Fruit fly (Drosophila melanogaster) whole organism, embryonic: Measurements from ENCODE around the gene CG15358.
A peak's percentile ranks its signal among the peaks of the same experiment; 100 is the strongest.

Experiments
- CG10209 ChIP-seq: fragments of 200-800 bp; sonication (Bioruptor generic); optimal IDR thresholded peaks from 3 replicates; lab custom pipeline; 2017; ENCODE audit warnings: missing biosample characterization, mild to moderate bottlenecking, missing genetic modification characterization, missing genetic modification reagents
- CG10543 ChIP-seq: fragments of 200-800 bp; sonication (Bioruptor generic); optimal IDR thresholded peaks from 3 replicates; lab custom pipeline; 2017; ENCODE audit warnings: missing biosample characterization, mild to moderate bottlenecking, missing genetic modification characterization, moderate library complexity
- CG10565 ChIP-seq: fragments of 200-800 bp; sonication (Bioruptor generic); optimal IDR thresholded peaks from 3 replicates; lab custom pipeline; 2016; ENCODE audit warnings: missing biosample characterization, mild to moderate bottlenecking, missing genetic modification characterization
- CG11085 ChIP-seq: fragments of 200-800 bp; sonication (Bioruptor generic); IDR thresholded peaks from 2 replicates; pipeline ENCODE4 v1.3.6; 2022; ENCODE audit warnings: missing biosample characterization, missing genetic modification characterization
- CG11695 ChIP-seq: fragments of 200-800 bp; sonication (Bioruptor generic); IDR thresholded peaks from 3 replicates; pipeline ENCODE4 v1.3.6; 2022; ENCODE audit warnings: missing biosample characterization, missing genetic modification characterization
- CG12219 ChIP-seq: fragments of 200-800 bp; sonication (Bioruptor generic); optimal IDR thresholded peaks from 3 replicates; lab custom pipeline; 2018; ENCODE audit warnings: missing biosample characterization, mild to moderate bottlenecking, missing genetic modification characterization
- CG1233 ChIP-seq: fragments of 200-800 bp; sonication (Bioruptor generic); optimal IDR thresholded peaks from 4 replicates; lab custom pipeline; 2018; ENCODE audit warnings: missing biosample characterization, mild to moderate bottlenecking, missing genetic modification characterization
- CG12744 ChIP-seq: fragments of 200-800 bp; sonication (Bioruptor generic); optimal IDR thresholded peaks from 2 replicates; lab custom pipeline; 2016; ENCODE audit warnings: missing biosample characterization, missing genetic modification characterization
- CG16779 ChIP-seq: fragments of 200-800 bp; sonication (Bioruptor generic); IDR thresholded peaks from 2 replicates; pipeline ENCODE4 v1.3.6; 2022; ENCODE audit warnings: missing biosample characterization, missing genetic modification characterization
- CG16863 ChIP-seq: fragments of 200-800 bp; sonication (Bioruptor generic); optimal IDR thresholded peaks from 3 replicates; lab custom pipeline; 2016; ENCODE audit warnings: missing biosample characterization, missing genetic modification characterization
- CG17829 ChIP-seq: fragments of 200-800 bp; optimal IDR thresholded peaks from 2 replicates; lab custom pipeline; 2019; ENCODE audit warnings: missing biosample characterization, mild to moderate bottlenecking, missing genetic modification characterization, moderate library complexity
- CG2120 ChIP-seq: fragments of 200-800 bp; sonication (Bioruptor generic); optimal IDR thresholded peaks from 3 replicates; lab custom pipeline; 2016; ENCODE audit warnings: missing biosample characterization, missing genetic modification characterization
- CG2678 ChIP-seq: fragments of 200-800 bp; sonication (Bioruptor generic); optimal IDR thresholded peaks from 3 replicates; lab custom pipeline; 2019; ENCODE audit warnings: missing biosample characterization, mild to moderate bottlenecking, missing genetic modification characterization, moderate library complexity
- CG2889 ChIP-seq: fragments of 200-800 bp; sonication (Bioruptor generic); IDR thresholded peaks from 3 replicates; pipeline ENCODE4 v1.3.6; 2022; ENCODE audit warnings: missing biosample characterization, missing genetic modification characterization
- CG31224 ChIP-seq: fragments of 200-800 bp; sonication (Bioruptor generic); IDR thresholded peaks from 2 replicates; pipeline ENCODE4 v1.3.6; 2022; ENCODE audit warnings: missing biosample characterization, missing genetic modification characterization
- CG34224 ChIP-seq: fragments of 200-800 bp; sonication (Bioruptor generic); IDR thresholded peaks from 3 replicates; pipeline ENCODE4 v1.3.6; 2022; ENCODE audit warnings: missing biosample characterization, missing genetic modification characterization; ENCODE audit not compliant: partially characterized antibody
- CG4360 ChIP-seq: fragments of 200-800 bp; sonication (Bioruptor generic); IDR thresholded peaks from 2 replicates; pipeline ENCODE4 v1.3.6; 2022; ENCODE audit warnings: missing biosample characterization, missing genetic modification characterization
- CG6254 ChIP-seq: fragments of 200-800 bp; sonication (Bioruptor generic); optimal IDR thresholded peaks from 3 replicates; lab custom pipeline; 2017; ENCODE audit warnings: mild to moderate bottlenecking, missing biosample characterization, missing genetic modification reagents, missing genetic modification characterization
- CG6765 ChIP-seq: fragments of 200-800 bp; sonication (Bioruptor generic); optimal IDR thresholded peaks from 3 replicates; lab custom pipeline; 2017; ENCODE audit warnings: missing biosample characterization, mild to moderate bottlenecking, missing genetic modification characterization
- CG7786 ChIP-seq: fragments of 200-800 bp; sonication (Bioruptor generic); optimal IDR thresholded peaks from 2 replicates; lab custom pipeline; 2016; ENCODE audit warnings: missing biosample characterization, missing genetic modification characterization
- Camta ChIP-seq: fragments of 200-800 bp; sonication (Bioruptor generic); optimal IDR thresholded peaks from 2 replicates; lab custom pipeline; 2016; ENCODE audit warnings: missing biosample characterization, missing genetic modification characterization
- D19B ChIP-seq: fragments of 200-800 bp; sonication (Bioruptor generic); optimal IDR thresholded peaks from 2 replicates; lab custom pipeline; 2017; ENCODE audit warnings: missing biosample characterization, mild to moderate bottlenecking, missing genetic modification characterization
- GATAe ChIP-seq: fragments of 200-800 bp; sonication (Bioruptor generic); conservative IDR thresholded peaks from 2 replicates; pipeline ENCODE4 v1.3.6; 2022; ENCODE audit warnings: missing biosample characterization, missing genetic modification characterization
- Gsc ChIP-seq: fragments of 200-800 bp; sonication (Bioruptor generic); IDR thresholded peaks from 2 replicates; pipeline ENCODE4 v1.3.6; 2022; ENCODE audit warnings: missing biosample characterization, missing genetic modification characterization
- HLH54F ChIP-seq: fragments of 200-800 bp; sonication (Bioruptor generic); optimal IDR thresholded peaks from 3 replicates; lab custom pipeline; 2016; ENCODE audit warnings: missing biosample characterization, missing genetic modification characterization
- Hr39 ChIP-seq: fragments of >200 bp; optimal IDR thresholded peaks from 2 replicates; lab custom pipeline; 2017
- Lhr ChIP-seq: fragments of 200-800 bp; sonication (Bioruptor generic); optimal IDR thresholded peaks from 3 replicates; lab custom pipeline; 2017; ENCODE audit warnings: mild to moderate bottlenecking, missing biosample characterization, missing genetic modification reagents, missing genetic modification characterization
- Nf-YA ChIP-seq: fragments of 200-800 bp; sonication (Bioruptor generic); IDR thresholded peaks from 2 replicates; pipeline ENCODE4 v1.3.6; 2022; ENCODE audit warnings: missing biosample characterization, missing genetic modification characterization
- Poxn ChIP-seq: fragments of 200-800 bp; sonication (Bioruptor generic); IDR thresholded peaks from 2 replicates; pipeline ENCODE4 v1.3.6; 2022; ENCODE audit warnings: missing biosample characterization, missing genetic modification characterization
- Rfx ChIP-seq: fragments of 200-800 bp; sonication (Bioruptor generic); IDR thresholded peaks from 2 replicates; pipeline ENCODE4 v1.3.6; 2022; ENCODE audit warnings: missing biosample characterization, missing genetic modification characterization
- Side ChIP-seq: fragments of 200-800 bp; sonication (Bioruptor generic); optimal IDR thresholded peaks from 2 replicates; lab custom pipeline; 2016; ENCODE audit warnings: missing biosample characterization, missing genetic modification characterization
- Spps ChIP-seq: fragments of 200-800 bp; sonication (Bioruptor generic); optimal IDR thresholded peaks from 2 replicates; lab custom pipeline; 2018; ENCODE audit warnings: missing biosample characterization, mild to moderate bottlenecking, missing genetic modification characterization
- ac ChIP-seq: fragments of 200-800 bp; sonication (Bioruptor generic); optimal IDR thresholded peaks from 3 replicates; lab custom pipeline; 2017; ENCODE audit warnings: missing biosample characterization, mild to moderate bottlenecking, missing genetic modification characterization
- amos ChIP-seq: fragments of 200-800 bp; sonication (Bioruptor generic); IDR thresholded peaks from 2 replicates; pipeline ENCODE4 v1.3.6; 2022; ENCODE audit warnings: missing biosample characterization, missing genetic modification characterization; ENCODE audit not compliant: partially characterized antibody
- dimm ChIP-seq: fragments of 200-800 bp; sonication (Bioruptor generic); IDR thresholded peaks from 2 replicates; pipeline ENCODE4 v1.3.6; 2022; ENCODE audit warnings: missing biosample characterization, missing genetic modification characterization
- dm ChIP-seq: fragments of 200-800 bp; sonication (Bioruptor generic); optimal IDR thresholded peaks from 3 replicates; lab custom pipeline; 2016; ENCODE audit warnings: missing biosample characterization, missing genetic modification characterization
- gt ChIP-seq: fragments of 200-800 bp; sonication (Bioruptor generic); IDR thresholded peaks from 2 replicates; pipeline ENCODE4 v1.3.6; 2022; ENCODE audit warnings: missing biosample characterization, missing genetic modification characterization
- hb ChIP-seq: fragments of 200-800 bp; sonication (Bioruptor generic); IDR thresholded peaks from 3 replicates; pipeline ENCODE4 v1.3.6; 2022; ENCODE audit warnings: missing biosample characterization, missing genetic modification characterization; ENCODE audit not compliant: partially characterized antibody
- hkb ChIP-seq, 2 experiments: fragments of 200-800 bp in 1 of 2; fragments of >200 bp in 1 of 2; sonication (Bioruptor generic) in 1 of 2; IDR thresholded peaks in 1 of 2; optimal IDR thresholded peaks in 1 of 2; 2 replicates each; pipeline versions ENCODE4 v1.3.6 to Lab custom; 2017 to 2022; ENCODE audit warnings: missing biosample characterization in 1 of 2, missing genetic modification characterization in 1 of 2
- klu ChIP-seq: fragments of 200-800 bp; sonication (Bioruptor generic); IDR thresholded peaks from 2 replicates; pipeline ENCODE4 v1.3.6; 2022; ENCODE audit warnings: missing biosample characterization, missing genetic modification characterization
- nerfin-2 ChIP-seq: fragments of 200-800 bp; sonication (Bioruptor generic); IDR thresholded peaks from 2 replicates; pipeline ENCODE4 v1.3.6; 2022; ENCODE audit warnings: missing biosample characterization, missing genetic modification characterization; ENCODE audit not compliant: partially characterized antibody
- p53 ChIP-seq: fragments of 200-800 bp; sonication (Bioruptor generic); optimal IDR thresholded peaks from 2 replicates; lab custom pipeline; 2016; ENCODE audit warnings: missing biosample characterization, missing genetic modification characterization
- pfk ChIP-seq: fragments of 200-800 bp; sonication (Bioruptor generic); optimal IDR thresholded peaks from 2 replicates; lab custom pipeline; 2018; ENCODE audit warnings: missing biosample characterization, mild to moderate bottlenecking, missing genetic modification characterization, moderate library complexity
- sc ChIP-seq, 3 experiments: fragments of >200 bp in 2 of 3; fragments of 200-800 bp in 1 of 3; sonication (Bioruptor generic) in 1 of 3; optimal IDR thresholded peaks; 2 replicates in 2 of 3; 3 replicates in 1 of 3; lab custom pipeline; 2017; ENCODE audit warnings: mild to moderate bottlenecking in 1 of 3, missing biosample characterization in 1 of 3, missing genetic modification characterization in 1 of 3, missing genetic modification reagents in 1 of 3
- slp2 ChIP-seq: fragments of 200-800 bp; sonication (Bioruptor generic); optimal IDR thresholded peaks from 2 replicates; lab custom pipeline; 2016; ENCODE audit warnings: missing biosample characterization, missing genetic modification characterization
- tgo ChIP-seq: fragments of 200-800 bp; sonication (Bioruptor generic); IDR thresholded peaks from 3 replicates; pipeline ENCODE4 v1.3.6; 2022; ENCODE audit warnings: missing biosample characterization, missing genetic modification characterization
- tio ChIP-seq: fragments of 200-800 bp; sonication (Bioruptor generic); optimal IDR thresholded peaks from 2 replicates; lab custom pipeline; 2017; ENCODE audit warnings: missing biosample characterization, missing genetic modification characterization, inconsistent platforms
- tna ChIP-seq: fragments of 200-800 bp; sonication (Bioruptor generic); IDR thresholded peaks from 2 replicates; pipeline ENCODE4 v1.3.6; 2022; ENCODE audit warnings: missing biosample characterization, missing genetic modification characterization; ENCODE audit not compliant: partially characterized antibody
- toy ChIP-seq: fragments of 200-800 bp; sonication (Bioruptor generic); IDR thresholded peaks from 2 replicates; pipeline ENCODE4 v1.3.6; 2022; ENCODE audit warnings: missing biosample characterization, missing genetic modification characterization

CG15358 gene

DNA sequence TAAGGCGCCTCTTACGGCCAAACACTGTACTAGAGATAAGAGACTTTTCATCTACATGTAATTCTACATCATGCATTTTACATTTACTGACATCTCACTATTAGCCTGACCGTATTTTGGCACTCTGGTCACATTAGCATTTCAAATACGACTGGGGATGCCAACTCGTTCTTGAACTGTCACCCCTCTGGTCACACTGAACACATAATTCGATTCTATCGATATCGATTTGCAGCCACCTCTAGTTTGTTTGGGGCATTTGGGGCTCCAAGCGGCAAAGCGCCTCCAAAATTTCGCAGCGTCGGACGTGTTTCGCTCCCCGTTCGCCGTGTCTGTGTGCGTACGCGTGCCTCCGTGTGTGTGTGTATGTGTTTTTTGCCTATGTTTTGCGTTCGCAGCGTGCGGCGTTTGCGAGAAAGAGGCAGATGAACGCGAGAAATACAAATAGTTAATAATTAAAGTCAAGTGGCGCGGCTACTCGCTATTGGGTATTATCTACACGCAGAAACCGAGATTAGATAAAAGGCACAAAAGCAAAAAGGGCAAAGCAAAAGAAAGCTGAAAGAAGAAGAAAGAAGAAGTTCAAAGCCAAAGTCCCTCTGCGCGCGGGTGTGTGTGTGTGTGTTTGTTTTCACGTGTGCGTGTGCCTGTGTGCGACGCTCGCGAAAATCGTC, 1.5 kb upstream of the CG15358 start, which contains the start of gene Wdr62 (continued):
- TF ChIP-seq Side (GFP tag; lab: Kevin White, UChicago) (peak; percentile 60), pfk (GFP tag; lab: Kevin White, UChicago) (peak; percentile 38), Gsc (no peak), Spps (tag; lab: Kevin White, UChicago) (no peak), CG16863 (GFP tag; lab: Kevin White, UChicago) (peak; percentile 45), Nf-YA (no peak), sc (optimal IDR thresholded peaks at IDR 0.05; lab: Kevin White, UChicago) (no peak), sc (GFP tag; optimal IDR thresholded peaks at IDR 0.05; lab: Kevin White, UChicago) (no peak), tna (GFP tag; lab: Robert Waterston, UW) (no peak; the same call in none of the 2 replicates), Lhr (GFP tag; lab: Kevin White, UChicago) (peak; percentile 98), ac (no peak), CG10209 (GFP tag; lab: Kevin White, UChicago) (peak; percentile 4), nerfin-2 (GFP tag; lab: Robert Waterston, UW) (0 out of 2 replicates have a peak, but pooled peaks have one; percentile 25), hb (GFP tag; lab: Robert Waterston, UW) (no peak), Rfx (GFP tag; lab: Robert Waterston, UW) (peak; percentile 53), hkb (optimal IDR thresholded peaks at IDR 0.05; lab: Kevin White, UChicago) (no peak), hkb (GFP tag; IDR thresholded peaks at IDR 0.05; lab: Robert Waterston, UW) (peak; percentile 60), Camta (peak; percentile 30), tio (GFP tag; lab: Kevin White, UChicago) (no peak), CG10565 (GFP tag; lab: Kevin White, UChicago) (no peak), CG12219 (no peak), Hr39 (lab: Kevin White, UChicago) (no peak), CG2120 (peak; percentile 53), Poxn (GFP tag; lab: Robert Waterston, UW) (no peak), CG17829 (tag; lab: Kevin White, UChicago) (peak; percentile 80), CG2678 (tag; lab: Kevin White, UChicago) (peak; percentile 60), gt (GFP tag; lab: Robert Waterston, UW) (no peak), toy (GFP tag; lab: Robert Waterston, UW) (no peak), CG11695 (GFP tag; lab: Robert Waterston, UW) (peak; percentile 53; the same call in 1 of the 3 replicates), CG1233 (GFP tag; lab: Kevin White, UChicago) (peak; percentile 45), amos (peak; percentile 79), klu (GFP tag; lab: Robert Waterston, UW) (0 out of 2 replicates have a peak, but pooled peaks have one; percentile 24), CG31224 (no peak), CG10543 (GFP tag; lab: Kevin White, UChicago) (peak; percentile 78), CG6254 (GFP tag; lab: Kevin White, UChicago) (no peak), CG34224 (GFP tag; lab: Robert Waterston, UW) (peak; percentile 67; the same call in 2 of the 3 replicates), HLH54F (peak; percentile 39), CG12744 (no peak), D19B (GFP tag; lab: Kevin White, UChicago) (no peak), slp2 (GFP tag; lab: Kevin White, UChicago) (peak; percentile 3), CG7786 (no peak), GATAe (GFP tag; lab: Robert Waterston, UW) (peak; percentile 72), p53 (peak; percentile 18), tgo (GFP tag; lab: Robert Waterston, UW) (no peak), CG11085 (no peak), dimm (no peak), dm (GFP tag; lab: Kevin White, UChicago) (peak; percentile 50), CG4360 (GFP tag; lab: Robert Waterston, UW) (no peak), CG16779 (GFP tag; lab: Robert Waterston, UW) (0 out of 2 replicates have a peak, but pooled peaks have one; percentile 13), CG6765 (GFP tag; lab: Kevin White, UChicago) (peak; percentile 71), CG2889 (GFP tag; lab: Robert Waterston, UW) (no peak)
